Fruit fly (Drosophila melanogaster) whole organism, embryonic: ENCODE results near the gene CG42237.
A peak's percentile ranks its signal among the peaks of the same experiment; 100 is the strongest.

Experiments
- Atf6 ChIP-seq: fragments of 200-800 bp; sonication (Bioruptor generic); IDR thresholded peaks from 2 replicates; pipeline ENCODE4 v1.3.6; 2022; ENCODE audit warnings: missing biosample characterization, missing genetic modification characterization
- CG10267 ChIP-seq: fragments of 200-800 bp; sonication (Bioruptor generic); optimal IDR thresholded peaks from 2 replicates; lab custom pipeline; 2018; ENCODE audit warnings: missing biosample characterization, mild to moderate bottlenecking, missing genetic modification characterization, moderate library complexity
- CG10431 ChIP-seq: fragments of 200-800 bp; sonication (Bioruptor generic); optimal IDR thresholded peaks from 3 replicates; lab custom pipeline; 2018; ENCODE audit warnings: missing biosample characterization, mild to moderate bottlenecking, missing genetic modification characterization
- CG10654 ChIP-seq: fragments of 200-800 bp; sonication (Bioruptor generic); optimal IDR thresholded peaks from 2 replicates; lab custom pipeline; 2016; ENCODE audit warnings: missing biosample characterization, missing genetic modification characterization
- CG12236 ChIP-seq: fragments of 200-800 bp; sonication (Bioruptor generic); optimal IDR thresholded peaks from 2 replicates; lab custom pipeline; 2016; ENCODE audit warnings: missing biosample characterization, missing genetic modification characterization
- CG12391 ChIP-seq: fragments of 200-800 bp; sonication (Bioruptor generic); optimal IDR thresholded peaks from 3 replicates; lab custom pipeline; 2018; ENCODE audit warnings: missing biosample characterization, mild to moderate bottlenecking, missing genetic modification characterization, moderate library complexity
- CG13287 ChIP-seq: fragments of 200-800 bp; sonication (Bioruptor generic); IDR thresholded peaks from 2 replicates; pipeline ENCODE4 v1.3.6; 2022; ENCODE audit warnings: missing biosample characterization, missing genetic modification characterization; ENCODE audit not compliant: partially characterized antibody
- CG14050 ChIP-seq: fragments of 200-800 bp; sonication (Bioruptor generic); IDR thresholded peaks from 3 replicates; pipeline ENCODE4 v1.3.6; 2022; ENCODE audit warnings: missing biosample characterization, missing genetic modification characterization
- CG14965 ChIP-seq: fragments of 200-800 bp; sonication (Bioruptor generic); optimal IDR thresholded peaks from 2 replicates; lab custom pipeline; 2016; ENCODE audit warnings: missing biosample characterization, missing genetic modification characterization, borderline replicate concordance
- CG15073 ChIP-seq: fragments of 200-800 bp; sonication (Bioruptor generic); optimal IDR thresholded peaks from 2 replicates; lab custom pipeline; 2016; ENCODE audit warnings: missing biosample characterization, missing genetic modification characterization
- CG15479 ChIP-seq: fragments of 200-800 bp; sonication (Bioruptor generic); optimal IDR thresholded peaks from 3 replicates; lab custom pipeline; 2019; ENCODE audit warnings: missing biosample characterization, mild to moderate bottlenecking, missing genetic modification characterization, moderate library complexity
- CG2875 ChIP-seq: fragments of 200-800 bp; sonication (Bioruptor generic); optimal IDR thresholded peaks from 2 replicates; lab custom pipeline; 2017; ENCODE audit warnings: missing biosample characterization, mild to moderate bottlenecking, missing genetic modification characterization, missing genetic modification reagents
- CG5180 ChIP-seq: fragments of 200-800 bp; sonication (Bioruptor generic); optimal IDR thresholded peaks from 3 replicates; lab custom pipeline; 2017; ENCODE audit warnings: missing biosample characterization, missing genetic modification characterization, mild to moderate bottlenecking, moderate library complexity, missing genetic modification reagents
- CG8089 ChIP-seq: fragments of 200-800 bp; sonication (Bioruptor generic); optimal IDR thresholded peaks from 3 replicates; lab custom pipeline; 2016; ENCODE audit warnings: missing biosample characterization, missing genetic modification characterization
- CG8944 ChIP-seq: fragments of 200-800 bp; sonication (Bioruptor generic); optimal IDR thresholded peaks from 3 replicates; lab custom pipeline; 2016; ENCODE audit warnings: missing biosample characterization, missing genetic modification characterization
- D19A ChIP-seq: fragments of 200-800 bp; optimal IDR thresholded peaks from 3 replicates; lab custom pipeline; 2019; ENCODE audit warnings: missing biosample characterization, mild to moderate bottlenecking, missing genetic modification characterization, moderate library complexity
- H15 ChIP-seq: fragments of 200-800 bp; sonication (Bioruptor generic); IDR thresholded peaks from 3 replicates; pipeline ENCODE4 v1.3.6; 2022; ENCODE audit warnings: missing biosample characterization, missing genetic modification characterization
- Kr ChIP-seq: fragments of 200-800 bp; sonication (Bioruptor generic); optimal IDR thresholded peaks from 2 replicates; lab custom pipeline; 2017; ENCODE audit warnings: missing biosample characterization, mild to moderate bottlenecking, missing genetic modification characterization
- MESR4 ChIP-seq: fragments of 200-800 bp; sonication (Bioruptor generic); optimal IDR thresholded peaks from 2 replicates; lab custom pipeline; 2018; ENCODE audit warnings: missing biosample characterization, mild to moderate bottlenecking, missing genetic modification characterization, moderate library complexity
- NFAT ChIP-seq: fragments of 200-800 bp; sonication (Bioruptor generic); IDR thresholded peaks from 2 replicates; pipeline ENCODE4 v1.3.6; 2022; ENCODE audit warnings: missing biosample characterization, missing genetic modification characterization
- Neu2 ChIP-seq: fragments of 200-800 bp; sonication (Bioruptor generic); optimal IDR thresholded peaks from 3 replicates; lab custom pipeline; 2016; ENCODE audit warnings: missing biosample characterization, missing genetic modification characterization, borderline replicate concordance
- Oaz ChIP-seq: fragments of 200-800 bp; sonication (Bioruptor generic); IDR thresholded peaks from 2 replicates; pipeline ENCODE4 v1.3.6; 2022; ENCODE audit warnings: missing biosample characterization, missing genetic modification characterization
- Stat92E ChIP-seq, 3 experiments: fragments of >200 bp in 2 of 3; fragments of 200-800 bp in 1 of 3; sonication (Bioruptor generic) in 1 of 3; optimal IDR thresholded peaks; 2 replicates each; lab custom pipeline; 2017 to 2019; ENCODE audit warnings: missing biosample characterization in 3 of 3, missing genetic modification characterization in 3 of 3, mild to moderate bottlenecking in 1 of 3, moderate library complexity in 1 of 3
- Tbp ChIP-seq: fragments of >200 bp; optimal IDR thresholded peaks from 2 replicates; lab custom pipeline; 2018; ENCODE audit warnings: missing biosample characterization, missing genetic modification characterization
- Usf ChIP-seq: fragments of 200-800 bp; sonication (Bioruptor generic); optimal IDR thresholded peaks from 2 replicates; lab custom pipeline; 2017; ENCODE audit warnings: missing genotype, missing biosample characterization, missing genetic modification characterization
- aop ChIP-seq: fragments of 200-800 bp; sonication (Bioruptor generic); IDR thresholded peaks from 2 replicates; pipeline ENCODE4 v1.3.6; 2022; ENCODE audit warnings: missing biosample characterization, missing genetic modification characterization
- ap ChIP-seq: fragments of 200-800 bp; sonication (Bioruptor generic); IDR thresholded peaks from 2 replicates; pipeline ENCODE4 v1.3.6; 2022; ENCODE audit warnings: missing biosample characterization, missing genetic modification characterization
- chn ChIP-seq: fragments of 200-800 bp; sonication (Bioruptor generic); optimal IDR thresholded peaks from 2 replicates; lab custom pipeline; 2016; ENCODE audit warnings: missing biosample characterization, missing genetic modification characterization
- cwo ChIP-seq: fragments of 200-800 bp; sonication (Bioruptor generic); optimal IDR thresholded peaks from 3 replicates; lab custom pipeline; 2017; ENCODE audit warnings: missing biosample characterization, missing genetic modification characterization, mild to moderate bottlenecking, moderate library complexity, missing genetic modification reagents
- ems ChIP-seq: fragments of 200-800 bp; sonication (Bioruptor generic); optimal IDR thresholded peaks from 3 replicates; lab custom pipeline; 2016; ENCODE audit warnings: missing biosample characterization, missing genetic modification characterization
- ewg ChIP-seq: fragments of 200-800 bp; sonication (Bioruptor generic); optimal IDR thresholded peaks from 3 replicates; lab custom pipeline; 2017; ENCODE audit warnings: mild to moderate bottlenecking, missing biosample characterization, missing genetic modification reagents, missing genetic modification characterization
- fu2 ChIP-seq: fragments of 200-800 bp; sonication (Bioruptor generic); optimal IDR thresholded peaks from 2 replicates; lab custom pipeline; 2016; ENCODE audit warnings: missing biosample characterization, missing genetic modification characterization
- gsb ChIP-seq: fragments of 200-800 bp; sonication (Bioruptor generic); IDR thresholded peaks from 2 replicates; pipeline ENCODE4 v1.3.6; 2022; ENCODE audit warnings: missing biosample characterization, missing genetic modification characterization
- insv ChIP-seq, 2 experiments: fragments of 200-800 bp; sonication (Bioruptor generic); optimal IDR thresholded peaks; 3 replicates each; lab custom pipeline; 2016 to 2018; ENCODE audit warnings: missing biosample characterization in 2 of 2, missing genetic modification characterization in 2 of 2
- inv ChIP-seq: fragments of 200-800 bp; sonication (Bioruptor generic); IDR thresholded peaks from 2 replicates; pipeline ENCODE4 v1.3.6; 2022; ENCODE audit warnings: missing biosample characterization, missing genetic modification characterization; ENCODE audit not compliant: partially characterized antibody
- jumu ChIP-seq: fragments of 200-800 bp; sonication (Bioruptor generic); optimal IDR thresholded peaks from 3 replicates; lab custom pipeline; 2016; ENCODE audit warnings: missing biosample characterization, missing genetic modification characterization
- klu ChIP-seq: fragments of 200-800 bp; sonication (Bioruptor generic); IDR thresholded peaks from 2 replicates; pipeline ENCODE4 v1.3.6; 2022; ENCODE audit warnings: missing biosample characterization, missing genetic modification characterization
- lbe ChIP-seq: fragments of 200-800 bp; sonication (Bioruptor generic); optimal IDR thresholded peaks from 2 replicates; lab custom pipeline; 2016; ENCODE audit warnings: missing biosample characterization, mild to moderate bottlenecking, missing genetic modification characterization
- pan ChIP-seq, 4 experiments: fragments of >200 bp in 3 of 4; fragments of 200-800 bp in 1 of 4; sonication (Bioruptor generic) in 1 of 4; optimal IDR thresholded peaks in 3 of 4; IDR thresholded peaks in 1 of 4; 2 replicates each; pipeline versions ENCODE4 v1.3.6 to Lab custom; 2017 to 2022; ENCODE audit warnings: missing biosample characterization in 2 of 4, missing genetic modification characterization in 2 of 4, mixed read lengths in 1 of 4
- prd ChIP-seq, 3 experiments: fragments of >200 bp in 2 of 3; fragments of 200-800 bp in 1 of 3; sonication (Bioruptor generic) in 1 of 3; optimal IDR thresholded peaks in 2 of 3; IDR thresholded peaks in 1 of 3; 2 replicates in 2 of 3; 3 replicates in 1 of 3; pipeline versions ENCODE4 v1.3.6 to Lab custom; 2017 to 2022; ENCODE audit warnings: missing biosample characterization in 1 of 3, missing genetic modification characterization in 1 of 3
- run ChIP-seq: fragments of 200-800 bp; sonication (Bioruptor generic); optimal IDR thresholded peaks from 3 replicates; lab custom pipeline; 2018; ENCODE audit warnings: missing biosample characterization, mild to moderate bottlenecking, missing genetic modification characterization
- salm ChIP-seq: fragments of 200-800 bp; sonication (Bioruptor generic); optimal IDR thresholded peaks from 2 replicates; lab custom pipeline; 2018; ENCODE audit warnings: missing biosample characterization, mild to moderate bottlenecking, missing genetic modification characterization
- sens-2 ChIP-seq: fragments of 200-800 bp; sonication (Bioruptor generic); IDR thresholded peaks from 2 replicates; pipeline ENCODE4 v1.3.6; 2022; ENCODE audit warnings: missing biosample characterization, missing genetic modification characterization
- sima ChIP-seq: fragments of 200-800 bp; sonication (Bioruptor generic); optimal IDR thresholded peaks from 2 replicates; lab custom pipeline; 2016; ENCODE audit warnings: missing biosample characterization, missing genetic modification characterization
- slbo ChIP-seq: fragments of 200-800 bp; sonication (Bioruptor generic); IDR thresholded peaks from 2 replicates; pipeline ENCODE4 v1.3.6; 2022; ENCODE audit warnings: missing biosample characterization, missing genetic modification characterization
- tap ChIP-seq: fragments of 200-800 bp; optimal IDR thresholded peaks from 3 replicates; lab custom pipeline; 2019; ENCODE audit warnings: missing biosample characterization, mild to moderate bottlenecking, missing genetic modification characterization, moderate library complexity
- tgo ChIP-seq: fragments of 200-800 bp; sonication (Bioruptor generic); IDR thresholded peaks from 3 replicates; pipeline ENCODE4 v1.3.6; 2022; ENCODE audit warnings: missing biosample characterization, missing genetic modification characterization
- trem ChIP-seq: fragments of 200-800 bp; optimal IDR thresholded peaks from 3 replicates; lab custom pipeline; 2019; ENCODE audit warnings: missing biosample characterization, mild to moderate bottlenecking, missing genetic modification characterization, moderate library complexity
- ttk ChIP-seq: fragments of 200-800 bp; sonication (Bioruptor generic); IDR thresholded peaks from 2 replicates; pipeline ENCODE4 v2.1.2; 2022; ENCODE audit warnings: missing biosample characterization, missing genetic modification characterization
- vfl ChIP-seq: fragments of 200-800 bp; sonication (Bioruptor generic); optimal IDR thresholded peaks from 2 replicates; lab custom pipeline; 2016; ENCODE audit warnings: missing biosample characterization, missing genetic modification characterization

Gene CG42237

dm6 chrX:13143100-13143499 lies 28.2 kb downstream of the CG42237 start (continued):
- no peak for TF ChIP-seq ems
- TF ChIP-seq CG14965, result no peak
- no peak for TF ChIP-seq vfl (GFP tag; lab: Kevin White, UChicago)
- no peak for TF ChIP-seq chn
- no peak for TF ChIP-seq sens-2 (GFP tag; lab: Robert Waterston, UW)
- TF ChIP-seq cwo, result no peak
- no peak for TF ChIP-seq NFAT (GFP tag; lab: Robert Waterston, UW)
- no peak for TF ChIP-seq D19A (tag; lab: Kevin White, UChicago)
- TF ChIP-seq CG13287 (GFP tag; lab: Robert Waterston, UW), result no peak
- TF ChIP-seq CG15479 (GFP tag; lab: Kevin White, UChicago), result peak; percentile 2
- no peak for TF ChIP-seq klu (GFP tag; lab: Robert Waterston, UW)
- no peak for TF ChIP-seq gsb (GFP tag; lab: Robert Waterston, UW)
- no peak for TF ChIP-seq CG15073
- TF ChIP-seq MESR4 (GFP tag; lab: Kevin White, UChicago), result no peak
- TF ChIP-seq CG10431 (GFP tag; lab: Kevin White, UChicago), result no peak
- no peak for TF ChIP-seq CG14050
- no peak for TF ChIP-seq CG2875 (GFP tag; lab: Kevin White, UChicago)
- TF ChIP-seq slbo, result peak; percentile 37
- no peak for TF ChIP-seq jumu (GFP tag; lab: Kevin White, UChicago)
- no peak for TF ChIP-seq CG8944 (GFP tag; lab: Kevin White, UChicago)
- no peak for TF ChIP-seq trem (tag; lab: Kevin White, UChicago)
- TF ChIP-seq salm (tag; lab: Kevin White, UChicago), result peak; percentile 5
- peak; percentile 6 for TF ChIP-seq run (tag; lab: Kevin White, UChicago)
- TF ChIP-seq ewg (GFP tag; lab: Kevin White, UChicago), result no peak
- TF ChIP-seq sima (GFP tag; lab: Kevin White, UChicago), result no peak
- peak; percentile 19 for TF ChIP-seq CG10267 (tag; lab: Kevin White, UChicago)
- no peak for TF ChIP-seq Neu2
- TF ChIP-seq tgo (GFP tag; lab: Robert Waterston, UW), result peak; percentile 46; the same call in 2 of the 3 replicates
- TF ChIP-seq fu2 (GFP tag; lab: Kevin White, UChicago), result no peak
- no peak for TF ChIP-seq insv (GFP tag; optimal IDR thresholded peaks at IDR 0.05; lab: Kevin White, UChicago)
- TF ChIP-seq tap (tag; lab: Kevin White, UChicago), result peak; percentile 47
- no peak for TF ChIP-seq prd (optimal IDR thresholded peaks at IDR 0.05; lab: Kevin White, UChicago)
- peak; percentile 84 for TF ChIP-seq prd (GFP tag; IDR thresholded peaks at IDR 0.05; lab: Robert Waterston, UW)
- no peak for TF ChIP-seq Usf (GFP tag; lab: Kevin White, UChicago)
- TF ChIP-seq Oaz (GFP tag; lab: Robert Waterston, UW), result no peak
- TF ChIP-seq Tbp (GFP tag; lab: Kevin White, UChicago), result no peak
- TF ChIP-seq lbe (GFP tag; lab: Kevin White, UChicago), result no peak
- no peak for TF ChIP-seq CG8089 (GFP tag; lab: Kevin White, UChicago)
- 0 out of 2 replicates have a peak, but pooled peaks have one; percentile 17 for TF ChIP-seq ttk
- peak; percentile 40 for TF ChIP-seq CG12391
- no peak; the same call in 1 of the 2 replicates for TF ChIP-seq Atf6 (GFP tag; lab: Robert Waterston, UW)
- TF ChIP-seq CG10654, result no peak
- TF ChIP-seq aop (GFP tag; lab: Robert Waterston, UW), result no peak
- TF ChIP-seq Stat92E (GFP tag; optimal IDR thresholded peaks at IDR 0.05; lab: Kevin White, UChicago), result no peak
- no peak for TF ChIP-seq pan (optimal IDR thresholded peaks at IDR 0.05; lab: Kevin White, UChicago)
- TF ChIP-seq pan (GFP tag; optimal IDR thresholded peaks at IDR 0.05 in 1 of 2, IDR thresholded peaks at IDR 0.05 in 1 of 2), result peak in 1 of 2 experiments; percentile 33
- no peak for TF ChIP-seq ap (GFP tag; lab: Robert Waterston, UW)
- peak; percentile 10 for TF ChIP-seq CG5180
- TF ChIP-seq Kr, result no peak
- TF ChIP-seq CG12236, result no peak
- no peak for TF ChIP-seq inv (GFP tag; lab: Robert Waterston, UW)
- 0 out of 3 replicates have a peak, but pooled peaks have one; percentile 38 for TF ChIP-seq H15 (GFP tag; lab: Robert Waterston, UW)
